Worm (Caenorhabditis elegans): ENCODE data around the gene cpr-1.

Gene cpr-1

ce11 chrV:11989861-11990260 is 14.5 kb downstream of the cpr-1 start:
- peak; percentile 31 for TF ChIP-seq fos-1 (tag; optimal IDR thresholded peaks at IDR 0.05)
- TF ChIP-seq crh-2 (tag; optimal IDR thresholded peaks at IDR 0.05): peak; percentile 7
- no peak for TF ChIP-seq nhr-12 (tag; optimal IDR thresholded peaks at IDR 0.05)
- TF ChIP-seq nhr-23 (tag; optimal IDR thresholded peaks at IDR 0.05): no peak
- TF ChIP-seq ztf-1 (GFP tag; conservative IDR thresholded peaks at IDR 0.05): no peak
- TF ChIP-seq unc-62 (GFP tag; optimal IDR thresholded peaks at IDR 0.05): no peak
- TF ChIP-seq blmp-1 (tag; optimal IDR thresholded peaks at IDR 0.05; ENCODE audit: insufficient read depth): peak; percentile 34

- no peak for TF ChIP-seq nhr-77 (tag; optimal IDR thresholded peaks at IDR 0.05)
- TF ChIP-seq lsy-2 (tag; optimal IDR thresholded peaks at IDR 0.05): no peak
- peak; percentile 6 for TF ChIP-seq crh-2 (tag; optimal IDR thresholded peaks at IDR 0.05)
- TF ChIP-seq nhr-21 (tag; optimal IDR thresholded peaks at IDR 0.05): no peak
- TF ChIP-seq unc-62 (GFP tag; optimal IDR thresholded peaks at IDR 0.05): no peak
- peak; percentile 14 for TF ChIP-seq sma-9 (GFP tag; optimal IDR thresholded peaks at IDR 0.05)
- no peak for TF ChIP-seq sma-9 (tag; optimal IDR thresholded peaks at IDR 0.05)
- peak; percentile 31 for TF ChIP-seq sem-4 (tag; optimal IDR thresholded peaks at IDR 0.05)
- no peak for TF ChIP-seq aly-2 (tag; optimal IDR thresholded peaks at IDR 0.05)
- TF ChIP-seq C34F6.9 (tag; optimal IDR thresholded peaks at IDR 0.05): no peak
Measured at ce11 chrV:11990511-11991127, 15.3 kb downstream of the cpr-1 start.

ce11 chrV:11993706-11994345 is 18.5 kb downstream of the cpr-1 start, which contains the start of the genes cyl-1 and C52E4.7:
Gene cyl-1 (minus strand): TSS chrV:11993723.
Gene C52E4.7 (plus strand): TSS chrV:11994295.
- TF ChIP-seq mdl-1 (tag; optimal IDR thresholded peaks at IDR 0.05): no peak
- TF ChIP-seq lsy-2 (tag; optimal IDR thresholded peaks at IDR 0.05): peak in 1 of 2 experiments; percentile 73
- no peak for TF ChIP-seq blmp-1 (tag; optimal IDR thresholded peaks at IDR 0.05; ENCODE audit: insufficient read depth)
- TF ChIP-seq mab-5 (tag; optimal IDR thresholded peaks at IDR 0.05): no peak
- peak; percentile 65 for TF ChIP-seq unc-55 (GFP tag; optimal IDR thresholded peaks at IDR 0.05)
- peak; percentile 39 for TF ChIP-seq fos-1 (tag; optimal IDR thresholded peaks at IDR 0.05)
- peak; percentile 56 for TF ChIP-seq nhr-129 (tag; optimal IDR thresholded peaks at IDR 0.05)
- TF ChIP-seq nhr-12 (tag; optimal IDR thresholded peaks at IDR 0.05): no peak
- TF ChIP-seq ztf-11 (tag; optimal IDR thresholded peaks at IDR 0.05): no peak
- no peak for TF ChIP-seq peb-1 (tag; optimal IDR thresholded peaks at IDR 0.05)
- peak; percentile 75 for TF ChIP-seq snpc-4 (tag; optimal IDR thresholded peaks at IDR 0.05)
- no peak for TF ChIP-seq ceh-16 (tag; optimal IDR thresholded peaks at IDR 0.05)
- no peak for TF ChIP-seq skn-1 (tag; optimal IDR thresholded peaks at IDR 0.05)
- no peak for TF ChIP-seq nhr-237 (tag; optimal IDR thresholded peaks at IDR 0.05)
- peak; percentile 45 for TF ChIP-seq lin-13 (GFP tag; optimal IDR thresholded peaks at IDR 0.05)
- TF ChIP-seq elt-1 (tag; optimal IDR thresholded peaks at IDR 0.05): no peak
- TF ChIP-seq ama-1 (optimal IDR thresholded peaks at IDR 0.05): peak; percentile 16
- no peak for TF ChIP-seq mbf-1 (tag; optimal IDR thresholded peaks at IDR 0.05)
- TF ChIP-seq crh-2 (tag; optimal IDR thresholded peaks at IDR 0.05): peak; percentile 70
- peak; percentile 38 for TF ChIP-seq gmeb-1 (tag; optimal IDR thresholded peaks at IDR 0.05)
- no peak for TF ChIP-seq ceh-82 (tag; optimal IDR thresholded peaks at IDR 0.05)
- TF ChIP-seq elt-3 (tag; optimal IDR thresholded peaks at IDR 0.05): no peak
- no peak for TF ChIP-seq R02D3.7 (tag; optimal IDR thresholded peaks at IDR 0.05)
- peak; percentile 34 for TF ChIP-seq sma-9 (GFP tag; optimal IDR thresholded peaks at IDR 0.05)
- TF ChIP-seq sma-9 (tag; optimal IDR thresholded peaks at IDR 0.05): no peak
- peak; percentile 88 for TF ChIP-seq C34F6.9 (tag; optimal IDR thresholded peaks at IDR 0.05)
- TF ChIP-seq unc-62 (GFP tag; optimal IDR thresholded peaks at IDR 0.05): no peak
- TF ChIP-seq alr-1 (tag; optimal IDR thresholded peaks at IDR 0.05): no peak
- TF ChIP-seq lin-11 (tag; optimal IDR thresholded peaks at IDR 0.05): peak; percentile 1
- TF ChIP-seq ZK546.5 (tag; optimal IDR thresholded peaks at IDR 0.05): no peak

ce11 chrV:11995862-11996261 is 20.5 kb downstream of the cpr-1 start, which contains the start of gene C52E4.12:
Gene C52E4.12 (plus strand): TSS chrV:11996162.
- TF ChIP-seq Y55F3AM.14 (GFP tag; optimal IDR thresholded peaks at IDR 0.05) (no peak), nhr-129 (tag; optimal IDR thresholded peaks at IDR 0.05) (no peak), mdl-1 (tag; optimal IDR thresholded peaks at IDR 0.05) (no peak), mab-5 (tag; optimal IDR thresholded peaks at IDR 0.05) (no peak), F13H6.1 (tag; optimal IDR thresholded peaks at IDR 0.05) (no peak)
